Worm (Caenorhabditis elegans): ENCODE data around the gene Y44A6D.6.

The Y44A6D.6 gene

DNA sequence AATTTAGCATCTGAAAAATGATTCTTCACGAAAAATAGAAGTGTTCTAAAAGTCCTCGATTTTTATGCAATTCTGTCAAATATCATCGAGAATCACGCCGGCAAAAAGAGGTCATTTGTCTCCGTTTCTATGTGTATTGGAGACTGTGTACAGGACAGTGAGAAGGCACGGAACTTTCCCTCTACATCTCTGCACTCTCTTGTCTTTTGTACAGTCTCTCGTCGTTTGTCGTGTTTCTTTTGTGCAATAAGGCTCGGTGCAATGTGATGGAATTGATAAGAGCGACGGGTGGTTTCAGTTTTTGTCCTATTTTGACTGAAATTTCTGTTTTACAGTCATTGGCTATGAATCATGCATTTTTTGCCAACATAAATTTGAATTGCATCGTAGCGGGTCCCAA is 24.7 kb downstream of the Y44A6D.6 start:
- no peak for TF ChIP-seq ahr-1 (tag; optimal IDR thresholded peaks at IDR 0.05)
- TF ChIP-seq C08G9.2 (tag; optimal IDR thresholded peaks at IDR 0.05), result no peak
- no peak for TF ChIP-seq npax-4 (tag; optimal IDR thresholded peaks at IDR 0.05)
- no peak for TF ChIP-seq nfya-1 (tag; optimal IDR thresholded peaks at IDR 0.05)
- no peak for TF ChIP-seq ttx-3 (tag; optimal IDR thresholded peaks at IDR 0.05)
- no peak for TF ChIP-seq dve-1 (tag; optimal IDR thresholded peaks at IDR 0.05)
- peak; percentile 18 for TF ChIP-seq elt-2 (tag; optimal IDR thresholded peaks at IDR 0.05)

DNA sequence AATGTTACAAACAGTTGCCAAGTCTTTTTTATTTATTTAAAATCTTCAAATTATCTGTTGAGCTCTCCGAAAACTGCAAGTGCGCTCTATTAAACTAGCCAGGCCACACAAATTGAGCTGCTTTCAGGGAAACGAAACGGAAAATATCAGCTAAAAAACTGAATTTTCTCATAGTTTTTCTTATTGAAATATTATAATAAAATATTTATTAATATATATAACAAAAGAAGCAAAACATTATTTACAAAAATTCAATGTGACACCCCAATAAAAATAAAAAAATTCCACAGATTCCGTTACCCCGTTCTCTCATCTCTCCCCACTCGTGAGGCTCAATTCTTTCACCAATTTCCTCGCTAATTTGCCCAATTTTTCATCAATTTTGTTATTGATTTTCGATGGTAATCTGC is 25.4 kb downstream of the Y44A6D.6 start:
- peak; percentile 23 for TF ChIP-seq tbx-7 (tag; optimal IDR thresholded peaks at IDR 0.05)
- peak; percentile 43 for TF ChIP-seq ets-4 (tag; optimal IDR thresholded peaks at IDR 0.05)
- peak; percentile 11 for TF ChIP-seq C08G9.2 (tag; optimal IDR thresholded peaks at IDR 0.05)
- peak; percentile 72 for TF ChIP-seq tbx-2 (tag; optimal IDR thresholded peaks at IDR 0.05)
- peak; percentile 55 for TF ChIP-seq unc-86 (tag; optimal IDR thresholded peaks at IDR 0.05)
- no peak for TF ChIP-seq ceh-18 (tag; optimal IDR thresholded peaks at IDR 0.05)
- TF ChIP-seq sox-4 (tag; optimal IDR thresholded peaks at IDR 0.05), result peak; percentile 12
- TF ChIP-seq hlh-8 (tag; optimal IDR thresholded peaks at IDR 0.05), result peak; percentile 58
- no peak for TF ChIP-seq nhr-232 (tag; optimal IDR thresholded peaks at IDR 0.05)
- TF ChIP-seq unc-42 (tag; optimal IDR thresholded peaks at IDR 0.05), result peak; percentile 78
- TF ChIP-seq elt-2 (tag; optimal IDR thresholded peaks at IDR 0.05), result peak; percentile 65
- peak; percentile 6 for TF ChIP-seq fax-1 (tag; optimal IDR thresholded peaks at IDR 0.05)
- no peak for TF ChIP-seq ceh-2 (tag; optimal IDR thresholded peaks at IDR 0.05)
- peak; percentile 87 for TF ChIP-seq zip-5 (tag; optimal IDR thresholded peaks at IDR 0.05)
- TF ChIP-seq unc-3 (GFP tag; conservative IDR thresholded peaks at IDR 0.05), result no peak
- peak; percentile 10 for TF ChIP-seq unc-3 (tag; optimal IDR thresholded peaks at IDR 0.05)
- peak; percentile 1 for TF ChIP-seq ceh-34 (tag; optimal IDR thresholded peaks at IDR 0.05)
- TF ChIP-seq sdc-2 (tag; optimal IDR thresholded peaks at IDR 0.05), result no peak
- no peak for TF ChIP-seq nfya-1 (tag; optimal IDR thresholded peaks at IDR 0.05)
- TF ChIP-seq ahr-1 (tag; optimal IDR thresholded peaks at IDR 0.05), result peak; percentile 69
- TF ChIP-seq C38D4.7 (GFP tag; optimal IDR thresholded peaks at IDR 0.05), result no peak
- no peak for TF ChIP-seq nhr-11 (tag; optimal IDR thresholded peaks at IDR 0.05)
- peak; percentile 72 for TF ChIP-seq ceh-31 (tag; optimal IDR thresholded peaks at IDR 0.05)
- no peak for TF ChIP-seq sox-2 (GFP tag; IDR thresholded peaks at IDR 0.05)
- no peak for TF ChIP-seq ref-2 (tag; optimal IDR thresholded peaks at IDR 0.05)
- no peak for TF ChIP-seq pat-9 (tag; optimal IDR thresholded peaks at IDR 0.05)
- TF ChIP-seq T23F11.4 (GFP tag; optimal IDR thresholded peaks at IDR 0.05), result no peak
- TF ChIP-seq fkh-6 (tag; optimal IDR thresholded peaks at IDR 0.05), result peak; percentile 15
- TF ChIP-seq che-1 (tag; optimal IDR thresholded peaks at IDR 0.05), result no peak
- TF ChIP-seq ceh-48 (tag; optimal IDR thresholded peaks at IDR 0.05), result peak; percentile 64
- peak; percentile 61 for TF ChIP-seq ttx-3 (tag; optimal IDR thresholded peaks at IDR 0.05)
- peak; percentile 55 for TF ChIP-seq ceh-14 (tag; optimal IDR thresholded peaks at IDR 0.05)
- TF ChIP-seq pha-2 (tag; optimal IDR thresholded peaks at IDR 0.05), result peak; percentile 75

DNA sequence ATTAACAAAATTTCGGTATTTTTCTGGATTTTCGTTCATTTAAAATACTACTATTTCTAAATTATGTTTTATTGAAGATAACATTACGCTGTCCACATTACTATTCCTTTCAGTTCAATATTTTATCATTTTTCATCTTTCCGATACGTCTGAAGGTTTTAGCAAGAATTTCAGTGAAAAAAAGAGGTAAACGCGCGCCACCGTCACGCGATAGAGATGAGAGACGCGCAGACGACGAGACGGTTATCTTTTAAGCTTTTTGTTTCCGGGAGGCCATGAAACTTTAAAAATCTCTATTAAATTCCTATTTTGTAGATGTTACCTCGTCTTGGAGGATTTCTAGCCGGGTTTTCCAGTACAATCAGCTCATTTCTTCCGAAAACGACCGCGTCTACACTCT is 30.6 kb downstream of the Y44A6D.6 start, which contains the start of gene mrps-12:
TSS of gene mrps-12 (plus strand) at position 316 of the 400 bp plus-strand sequence.
- peak; percentile 1 for TF ChIP-seq nfya-1 (tag; optimal IDR thresholded peaks at IDR 0.05)
- no peak for TF ChIP-seq K02D7.2 (tag; optimal IDR thresholded peaks at IDR 0.05)

DNA sequence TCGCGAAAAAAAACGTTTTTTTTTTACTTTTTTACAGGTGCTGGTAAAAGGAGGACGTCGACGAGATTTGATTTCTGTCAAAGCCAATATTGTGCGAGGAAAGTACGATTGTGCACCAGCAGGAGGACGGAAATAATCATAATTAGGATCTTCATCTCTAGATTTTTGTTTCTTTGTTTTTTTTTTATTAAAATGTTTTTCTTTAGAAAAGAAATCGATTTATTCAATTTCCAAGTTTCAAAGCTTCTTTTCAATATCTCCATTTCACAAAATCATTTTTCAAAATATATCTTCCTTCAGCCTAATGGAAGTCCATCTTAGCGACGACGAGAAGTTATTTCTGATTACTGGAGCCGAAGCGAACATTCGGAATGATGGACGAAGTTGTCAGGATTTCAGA is 31.4 kb downstream of the Y44A6D.6 start, which contains the start of gene exos-7:
TSS of gene exos-7 (plus strand) at position 301 of the 400 bp plus-strand sequence.
- TF ChIP-seq K02D7.2 (tag; optimal IDR thresholded peaks at IDR 0.05) (no peak), sox-4 (tag; optimal IDR thresholded peaks at IDR 0.05) (no peak), unc-55 (GFP tag; optimal IDR thresholded peaks at IDR 0.05) (no peak), T23F11.4 (GFP tag; optimal IDR thresholded peaks at IDR 0.05) (no peak), pha-4 (tag; optimal IDR thresholded peaks at IDR 0.05) (no peak), ceh-22 (tag; optimal IDR thresholded peaks at IDR 0.05) (no peak), dmd-4 (tag; optimal IDR thresholded peaks at IDR 0.05; ENCODE audit: borderline replicate concordance) (no peak), pros-1 (tag; optimal IDR thresholded peaks at IDR 0.05) (no peak), ref-2 (tag; optimal IDR thresholded peaks at IDR 0.05) (no peak), ceh-31 (tag; optimal IDR thresholded peaks at IDR 0.05) (no peak)
